Fruit fly (Drosophila melanogaster) whole organism, prepupa: ENCODE measurements around the gene mus201.

ENCODE experiments used
- CG3032 ChIP-seq: fragments of 200-800 bp; optimal IDR thresholded peaks from 2 replicates; lab custom pipeline; 2019; ENCODE audit warnings: missing biosample characterization, mild to moderate bottlenecking, missing genetic modification characterization, moderate library complexity
- CG6276 ChIP-seq: fragments of 200-800 bp; sonication (Bioruptor generic); optimal IDR thresholded peaks from 2 replicates; lab custom pipeline; 2017; ENCODE audit warnings: missing biosample characterization, mild to moderate bottlenecking, missing genetic modification characterization
- Eip93F ChIP-seq: fragments of 200-800 bp; sonication (Bioruptor generic); optimal IDR thresholded peaks from 2 replicates; lab custom pipeline; 2016; ENCODE audit warnings: missing biosample characterization, mild to moderate bottlenecking, missing genetic modification characterization
- Gug ChIP-seq: fragments of 200-800 bp; sonication (Bioruptor generic); IDR thresholded peaks from 2 replicates; pipeline ENCODE4 v1.3.6; 2022; ENCODE audit warnings: missing biosample characterization, missing genetic modification characterization
- Hr39 ChIP-seq: fragments of 200-800 bp; sonication (Bioruptor generic); optimal IDR thresholded peaks from 2 replicates; lab custom pipeline; 2016; ENCODE audit warnings: missing biosample characterization, missing genetic modification characterization
- OdsH ChIP-seq: fragments of 200-800 bp; sonication (Bioruptor generic); optimal IDR thresholded peaks from 3 replicates; lab custom pipeline; 2016; ENCODE audit warnings: missing biosample characterization, missing genetic modification characterization
- Sox102F ChIP-seq: fragments of 200-800 bp; sonication (Bioruptor generic); optimal IDR thresholded peaks from 2 replicates; lab custom pipeline; 2016; ENCODE audit warnings: missing biosample characterization, mild to moderate bottlenecking, missing genetic modification characterization
- achi ChIP-seq: fragments of 200-800 bp; sonication (Bioruptor generic); optimal IDR thresholded peaks from 3 replicates; lab custom pipeline; 2016; ENCODE audit warnings: missing biosample characterization, missing genetic modification characterization
- acj6 ChIP-seq: fragments of 200-800 bp; sonication (Bioruptor generic); optimal IDR thresholded peaks from 3 replicates; lab custom pipeline; 2016; ENCODE audit warnings: missing biosample characterization, missing genetic modification characterization
- cyc ChIP-seq: fragments of 200-800 bp; sonication (Bioruptor generic); optimal IDR thresholded peaks from 3 replicates; lab custom pipeline; 2016; ENCODE audit warnings: missing biosample characterization, missing genetic modification characterization

dm6 chr2L:8477971-8478370, 40.0 kb downstream of the mus201 start:
- TF ChIP-seq OdsH (GFP tag; lab: Kevin White, UChicago), result no peak
- no peak for TF ChIP-seq CG3032 (tag; lab: Kevin White, UChicago)
- TF ChIP-seq CG6276 (GFP tag; lab: Kevin White, UChicago), result no peak
- no peak for TF ChIP-seq acj6 (GFP tag; lab: Kevin White, UChicago)
- TF ChIP-seq achi (GFP tag; lab: Kevin White, UChicago), result no peak
- no peak for TF ChIP-seq Hr39 (GFP tag; lab: Kevin White, UChicago)
- no peak for TF ChIP-seq Eip93F (GFP tag; lab: Kevin White, UChicago)
- no peak for TF ChIP-seq Gug
- TF ChIP-seq Sox102F (GFP tag; lab: Kevin White, UChicago), result no peak
- no peak for TF ChIP-seq cyc (GFP tag; lab: Kevin White, UChicago)
